Worm (Caenorhabditis elegans) whole organism, mixed stage, embryonic: ENCODE measurements around the gene fbxc-53.

Experiments used
- ces-1 ChIP-seq: fragments of 150-350 bp; optimal IDR thresholded peaks from 2 replicates; lab custom pipeline; 2014; ENCODE audit warnings: missing biosample characterization, missing genetic modification reagents, missing genetic modification characterization
- drap-1 ChIP-seq: fragments of 200-800 bp; sonication (Bioruptor generic); optimal IDR thresholded peaks from 3 replicates; lab custom pipeline; 2018; ENCODE audit warnings: mild to moderate bottlenecking, missing genetic modification characterization, missing compliant biosample characterization
- elt-1 ChIP-seq: sonication (generic microtip); optimal IDR thresholded peaks from 2 replicates; lab custom pipeline; 2017; ENCODE audit warnings: missing genetic modification characterization, mild to moderate bottlenecking, missing compliant biosample characterization, antibody characterized with exemption, moderate library complexity, borderline replicate concordance; ENCODE audit not compliant: insufficient read depth
- elt-3 ChIP-seq: fragments of 150-350 bp; optimal IDR thresholded peaks from 2 replicates; lab custom pipeline; 2014; ENCODE audit warnings: missing biosample characterization, missing genetic modification characterization
- lin-13 ChIP-seq: fragments of 150-350 bp; optimal IDR thresholded peaks from 2 replicates; lab custom pipeline; 2014; ENCODE audit warnings: missing biosample characterization, missing genetic modification characterization
- mab-5 ChIP-seq: fragments of 150-350 bp; optimal IDR thresholded peaks from 2 replicates; lab custom pipeline; 2014; ENCODE audit warnings: missing biosample characterization, missing genetic modification characterization
- nhr-237 ChIP-seq: fragments of 150-350 bp; optimal IDR thresholded peaks from 2 replicates; lab custom pipeline; 2014; ENCODE audit warnings: missing biosample characterization, missing genetic modification characterization
- nhr-28 ChIP-seq: fragments of 150-350 bp; optimal IDR thresholded peaks from 2 replicates; lab custom pipeline; 2014; ENCODE audit warnings: missing biosample characterization, missing genetic modification characterization
- nhr-76 ChIP-seq: sonication (generic microtip); optimal IDR thresholded peaks from 2 replicates; lab custom pipeline; 2017; ENCODE audit warnings: missing biosample characterization, missing genetic modification characterization
- pha-4 ChIP-seq: fragments of 150-350 bp; optimal IDR thresholded peaks from 2 replicates; lab custom pipeline; 2018; ENCODE audit warnings: missing biosample characterization, missing genetic modification reagents, missing genetic modification characterization
- snpc-4 ChIP-seq: fragments of 150-350 bp; optimal IDR thresholded peaks from 2 replicates; lab custom pipeline; 2014; ENCODE audit warnings: missing biosample characterization, missing genetic modification characterization
- unc-120 ChIP-seq: sonication (generic microtip); optimal IDR thresholded peaks from 2 replicates; lab custom pipeline; 2017; ENCODE audit warnings: missing genetic modification characterization, missing compliant biosample characterization; ENCODE audit not compliant: poor library complexity, severe bottlenecking
- unc-39 ChIP-seq: fragments of 150-350 bp; optimal IDR thresholded peaks from 2 replicates; lab custom pipeline; 2014; ENCODE audit warnings: missing biosample characterization, missing genetic modification characterization
- ztf-11 ChIP-seq: fragments of 150-350 bp; optimal IDR thresholded peaks from 2 replicates; lab custom pipeline; 2014; ENCODE audit warnings: missing biosample characterization, missing genetic modification characterization

ce11 chrII:3743684-3744200 lies 32.7 kb downstream of the fbxc-53 start, which contains the start of gene nta-1:
- TF ChIP-seq ces-1 (GFP tag; lab: Kevin White, UChicago): no peak
- no peak for TF ChIP-seq unc-39
- no peak for TF ChIP-seq snpc-4
- no peak for TF ChIP-seq ztf-11 (tag; lab: Kevin White, UChicago)
- no peak for TF ChIP-seq lin-13 (tag; lab: Kevin White, UChicago)
- no peak for TF ChIP-seq pha-4 (tag; lab: Kevin White, UChicago)
- TF ChIP-seq nhr-28 (tag; lab: Kevin White, UChicago): no peak
- TF ChIP-seq mab-5 (tag; lab: Kevin White, UChicago): no peak
- TF ChIP-seq drap-1 (GFP tag; lab: Kevin White, UChicago): no peak
- TF ChIP-seq elt-1 (tag; lab: Kevin White, UChicago): no peak
- no peak for TF ChIP-seq unc-120
- no peak for TF ChIP-seq elt-3 (tag; lab: Kevin White, UChicago)
- TF ChIP-seq nhr-76 (tag; lab: Kevin White, UChicago): no peak
- TF ChIP-seq nhr-237: no peak
